Worm (Caenorhabditis elegans) whole organism, early embryonic: ENCODE data around the gene ZK185.2.

Experiments
- aly-1 ChIP-seq: sonication (generic microtip); optimal IDR thresholded peaks from 2 replicates; lab custom pipeline; 2016; ENCODE audit warnings: missing genetic modification characterization, missing compliant biosample characterization
- ama-1 ChIP-seq: fragments of 150-350 bp; optimal IDR thresholded peaks from 2 replicates; lab custom pipeline; 2014
- ets-7 ChIP-seq: sonication (generic microtip); optimal IDR thresholded peaks from 2 replicates; lab custom pipeline; 2016; ENCODE audit warnings: missing genotype, missing genetic modification characterization, missing compliant biosample characterization
- flt-1 ChIP-seq: fragments of 200-800 bp; sonication (Bioruptor generic); IDR thresholded peaks from 2 replicates; pipeline ENCODE4 v1.3.6; 2022; ENCODE audit warnings: missing genetic modification characterization, missing compliant biosample characterization
- hnd-1 ChIP-seq: sonication (generic microtip); optimal IDR thresholded peaks from 2 replicates; lab custom pipeline; 2016; ENCODE audit warnings: missing genetic modification characterization, missing compliant biosample characterization
- pes-1 ChIP-seq: fragments of 200-800 bp; sonication (Bioruptor generic); IDR thresholded peaks from 2 replicates; pipeline ENCODE4 v1.3.6; 2022; ENCODE audit warnings: missing genetic modification reagents, missing genetic modification characterization, missing compliant biosample characterization
- sea-1 ChIP-seq: fragments of 200-800 bp; sonication (Bioruptor generic); conservative IDR thresholded peaks from 2 replicates; pipeline ENCODE4 v1.3.6; 2022; ENCODE audit warnings: missing genetic modification characterization, missing compliant biosample characterization
- tbx-37 ChIP-seq: fragments of 200-800 bp; sonication (Bioruptor generic); conservative IDR thresholded peaks from 2 replicates; pipeline ENCODE4 v1.3.6; 2022; ENCODE audit warnings: missing genetic modification reagents, missing genetic modification characterization, missing compliant biosample characterization
- tra-4 ChIP-seq: sonication (generic microtip); optimal IDR thresholded peaks from 2 replicates; lab custom pipeline; 2017; ENCODE audit warnings: missing genetic modification characterization, missing compliant biosample characterization

ce11 chrIV:4545818-4546217 is 9.5 kb downstream of the ZK185.2 start, which contains the start of gene ZK185.5:
- TF ChIP-seq tbx-37 (GFP tag; lab: Robert Waterston, UW) (no peak), pes-1 (GFP tag; lab: Robert Waterston, UW) (no peak), ama-1 (lab: Kevin White, UChicago) (no peak), flt-1 (GFP tag; lab: Robert Waterston, UW) (no peak), hnd-1 (tag; lab: Kevin White, UChicago) (no peak), ets-7 (tag; lab: Kevin White, UChicago) (no peak), aly-1 (no peak), tra-4 (tag; lab: Kevin White, UChicago) (no peak), sea-1 (no peak)
